Worm (Caenorhabditis elegans) whole organism, midembryonic: ENCODE measurements around the gene dyci-1.
A peak's percentile ranks its signal among the peaks of the same experiment; 100 is the strongest.

ENCODE experiments used
- T22C8.4 ChIP-seq: fragments of 200-800 bp; sonication (Bioruptor generic); IDR thresholded peaks from 2 replicates; pipeline ENCODE4 v1.3.6; 2022; ENCODE audit warnings: missing genetic modification characterization, missing compliant biosample characterization
- cog-1 ChIP-seq: sonication (generic microtip); optimal IDR thresholded peaks from 2 replicates; lab custom pipeline; 2016; ENCODE audit warnings: missing genetic modification characterization, missing compliant biosample characterization
- flt-1 ChIP-seq: fragments of 200-800 bp; sonication (Bioruptor generic); IDR thresholded peaks from 2 replicates; pipeline ENCODE4 v1.3.6; 2022; ENCODE audit warnings: missing genetic modification characterization, missing compliant biosample characterization
- klf-2 ChIP-seq: fragments of 200-800 bp; sonication (Bioruptor generic); conservative IDR thresholded peaks from 2 replicates; pipeline ENCODE4 v1.3.6; 2022; ENCODE audit warnings: missing genetic modification reagents, missing genetic modification characterization, missing compliant biosample characterization
- med-1 ChIP-seq: sonication (generic microtip); optimal IDR thresholded peaks from 2 replicates; lab custom pipeline; 2017; ENCODE audit warnings: missing genetic modification characterization, mild to moderate bottlenecking, missing compliant biosample characterization, antibody characterized with exemption, missing genetic modification reagents; ENCODE audit not compliant: insufficient read depth
- ref-1 ChIP-seq: fragments of 200-800 bp; sonication (Bioruptor generic); conservative IDR thresholded peaks from 2 replicates; pipeline ENCODE4 v1.3.6; 2022; ENCODE audit warnings: missing genetic modification reagents, missing genetic modification characterization, missing compliant biosample characterization
- tab-1 ChIP-seq: fragments of 200-800 bp; sonication (Bioruptor generic); IDR thresholded peaks from 2 replicates; pipeline ENCODE4 v1.3.6; 2022; ENCODE audit warnings: missing genetic modification characterization, missing compliant biosample characterization
- ztf-23 ChIP-seq: fragments of 200-800 bp; sonication (Bioruptor generic); IDR thresholded peaks from 2 replicates; pipeline ENCODE4 v1.3.6; 2022; ENCODE audit warnings: missing genetic modification reagents, missing genetic modification characterization, missing compliant biosample characterization
- ztf-29 ChIP-seq: fragments of 200-800 bp; sonication (Bioruptor generic); IDR thresholded peaks from 2 replicates; pipeline ENCODE4 v1.3.6; 2022; ENCODE audit warnings: missing genetic modification reagents, missing genetic modification characterization, missing compliant biosample characterization

The dyci-1 gene

DNA sequence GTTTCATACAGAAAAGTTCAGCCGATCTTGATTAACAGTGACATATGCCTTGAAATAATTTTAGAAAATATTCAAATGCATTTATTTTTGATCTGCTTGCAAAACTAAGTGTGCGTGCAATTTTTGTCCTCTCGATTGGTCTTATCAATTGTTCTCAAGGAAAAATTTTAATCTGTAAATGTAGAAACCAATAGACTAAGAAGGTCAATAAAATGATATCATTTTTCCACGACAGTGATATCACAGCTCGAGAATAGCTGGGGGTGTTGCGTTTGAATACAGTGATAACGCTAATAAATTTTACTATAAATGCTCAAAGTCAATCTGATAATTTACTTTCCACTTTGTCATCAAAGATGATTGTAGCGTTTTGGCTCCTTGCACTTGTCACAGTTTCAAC lies 33.3 kb upstream of the dyci-1 start, which contains the start of gene C17H12.8:
TSS of gene C17H12.8 (plus strand) at position 335 of the 400 bp plus-strand sequence.
- no peak for TF ChIP-seq tab-1 (GFP tag; lab: Robert Waterston, UW)
- no peak for TF ChIP-seq med-1 (GFP tag; lab: Kevin White, UChicago)
- no peak for TF ChIP-seq T22C8.4 (GFP tag; lab: Robert Waterston, UW)
- no peak for TF ChIP-seq ztf-23 (GFP tag; lab: Robert Waterston, UW)
- no peak for TF ChIP-seq cog-1
- TF ChIP-seq ztf-29 (GFP tag; lab: Robert Waterston, UW), result no peak
- no peak for TF ChIP-seq flt-1 (GFP tag; lab: Robert Waterston, UW)
- no peak for TF ChIP-seq klf-2 (GFP tag; lab: Robert Waterston, UW)
- TF ChIP-seq ref-1 (GFP tag; lab: Robert Waterston, UW), result no peak

DNA sequence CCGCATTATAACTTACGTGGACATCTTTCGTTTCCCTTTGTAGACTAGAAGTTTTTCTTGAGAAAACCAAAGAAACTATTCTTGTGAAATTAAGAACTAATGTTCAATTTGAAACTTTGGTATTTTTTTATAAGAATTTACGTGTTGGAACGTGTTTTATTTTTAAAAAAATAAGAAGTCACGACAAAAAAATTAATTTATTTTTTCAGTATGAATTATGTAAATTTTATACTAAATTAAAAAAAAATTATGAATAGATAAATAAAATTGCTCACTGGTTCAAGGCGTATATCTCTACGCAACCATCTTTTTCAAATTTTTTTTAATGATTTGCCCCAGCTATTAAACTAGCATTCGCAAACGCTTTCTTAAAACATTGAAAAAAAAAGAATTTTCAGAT lies 32.5 kb upstream of the dyci-1 start, which contains the start of gene C17H12.5:
TSS of gene C17H12.5 (minus strand) at position 101 of the 400 bp plus-strand sequence.
- TF ChIP-seq tab-1 (GFP tag; lab: Robert Waterston, UW) (no peak), ztf-29 (GFP tag; lab: Robert Waterston, UW) (no peak), flt-1 (GFP tag; lab: Robert Waterston, UW) (no peak), ztf-23 (GFP tag; lab: Robert Waterston, UW) (no peak), cog-1 (no peak), ref-1 (GFP tag; lab: Robert Waterston, UW) (no peak), klf-2 (GFP tag; lab: Robert Waterston, UW) (no peak), med-1 (GFP tag; lab: Kevin White, UChicago) (no peak), T22C8.4 (GFP tag; lab: Robert Waterston, UW) (no peak)

DNA sequence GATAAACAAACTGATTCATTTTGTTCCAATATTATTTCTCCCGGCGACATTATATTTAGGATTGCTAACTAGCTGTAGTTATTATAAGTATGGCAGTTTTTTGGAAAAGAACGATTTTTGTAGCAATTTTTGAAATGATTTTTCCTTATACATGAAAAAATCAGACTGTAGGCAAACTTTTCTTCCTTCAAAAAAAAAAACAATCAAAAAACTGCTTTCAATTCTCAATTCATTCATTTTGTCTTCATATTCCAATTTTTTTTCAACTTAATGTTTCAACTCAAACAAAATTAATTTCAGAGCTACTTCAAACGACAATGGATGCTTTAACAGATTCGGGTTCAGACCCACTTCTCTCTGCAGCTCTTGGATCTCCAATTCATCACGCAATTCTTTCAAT lies 26.7 kb upstream of the dyci-1 start, which contains the start of gene ceh-48:
TSS of gene ceh-48 (plus strand) at position 301 of the 400 bp plus-strand sequence.
- TF ChIP-seq klf-2 (GFP tag; lab: Robert Waterston, UW) (no peak), T22C8.4 (GFP tag; lab: Robert Waterston, UW) (no peak), ref-1 (GFP tag; lab: Robert Waterston, UW) (no peak), tab-1 (GFP tag; lab: Robert Waterston, UW) (no peak), med-1 (GFP tag; lab: Kevin White, UChicago) (no peak)

DNA sequence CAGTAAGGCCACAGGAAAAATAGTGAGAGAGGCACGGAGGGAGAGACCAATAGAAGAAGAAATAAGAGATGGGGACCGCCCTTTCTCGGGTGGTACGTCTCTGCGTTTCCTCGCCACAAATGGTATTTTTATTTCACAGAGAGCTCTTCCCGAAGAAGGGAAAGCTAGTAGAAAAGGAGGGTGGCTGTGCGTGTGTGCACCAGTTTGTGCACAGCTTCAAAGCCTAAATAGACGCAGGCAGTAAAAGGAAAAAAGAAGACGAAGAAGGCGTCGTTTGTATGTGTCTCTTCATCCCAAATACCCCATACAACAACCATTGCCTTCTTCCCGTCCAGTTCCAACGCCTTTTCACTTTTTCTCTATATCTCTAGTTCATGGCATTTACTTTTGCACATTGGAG lies 24.7 kb upstream of the dyci-1 start:
- TF ChIP-seq med-1 (GFP tag; lab: Kevin White, UChicago) (no peak), cog-1 (peak; percentile 48), klf-2 (GFP tag; lab: Robert Waterston, UW) (no peak), ztf-29 (GFP tag; lab: Robert Waterston, UW) (no peak)

DNA sequence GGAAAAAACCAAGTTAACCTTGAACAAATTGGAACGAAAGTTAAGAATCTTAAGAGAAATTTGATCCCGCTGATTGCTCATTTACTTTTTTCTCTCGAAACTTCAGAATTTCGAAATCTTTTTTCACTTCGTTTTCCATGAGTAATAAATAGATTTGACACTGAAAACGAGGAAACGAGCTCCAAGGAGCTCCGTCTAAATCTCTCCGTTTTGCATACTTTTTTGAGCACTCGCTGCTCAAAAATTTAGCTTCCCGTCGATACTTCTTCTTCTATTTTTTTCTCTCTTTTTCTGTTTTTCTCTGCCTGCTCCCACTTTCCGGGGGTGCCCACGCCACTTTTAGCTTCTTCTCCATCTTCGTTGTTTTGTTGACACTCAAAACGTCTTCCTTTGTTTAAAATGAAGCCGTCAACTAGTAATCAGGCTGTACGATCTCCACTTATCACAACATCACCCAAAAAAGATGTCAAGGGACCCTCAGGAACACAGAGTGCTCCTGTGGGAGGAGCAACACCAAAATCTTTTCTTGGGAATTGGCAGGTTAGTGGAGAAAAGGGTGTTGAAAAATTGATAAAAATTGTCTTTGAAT lies 21.5 kb upstream of the dyci-1 start, which contains the start of gene C17H12.10:
TSS of gene C17H12.10 (plus strand) at position 325 of the 589 bp plus-strand sequence.
- no peak for TF ChIP-seq klf-2 (GFP tag; lab: Robert Waterston, UW)
- TF ChIP-seq flt-1 (GFP tag; lab: Robert Waterston, UW), result no peak
- TF ChIP-seq tab-1 (GFP tag; lab: Robert Waterston, UW), result no peak
- TF ChIP-seq med-1 (GFP tag; lab: Kevin White, UChicago), result no peak
- TF ChIP-seq ref-1 (GFP tag; lab: Robert Waterston, UW), result no peak
- no peak for TF ChIP-seq T22C8.4 (GFP tag; lab: Robert Waterston, UW)
- TF ChIP-seq ztf-23 (GFP tag; lab: Robert Waterston, UW), result no peak
- no peak for TF ChIP-seq cog-1
- TF ChIP-seq ztf-29 (GFP tag; lab: Robert Waterston, UW), result no peak

DNA sequence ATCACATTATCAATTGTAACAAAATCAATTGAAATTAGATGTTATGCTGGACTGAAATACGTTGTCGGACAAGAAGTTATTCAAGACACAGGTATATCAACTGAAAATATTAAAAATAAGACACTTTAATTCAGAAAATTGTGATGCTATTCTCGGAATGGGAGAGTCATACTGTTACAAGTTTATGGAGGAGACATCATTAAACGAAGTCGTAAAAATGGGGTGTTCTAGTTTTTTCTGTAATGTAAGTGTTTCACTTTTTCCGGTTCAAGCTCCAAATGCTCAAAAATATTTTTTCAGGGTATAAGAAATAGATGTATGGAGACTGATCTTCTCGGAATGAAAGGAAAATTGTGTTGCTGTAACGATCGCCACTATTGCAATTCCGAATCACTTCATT lies 19.7 kb upstream of the dyci-1 start, which contains the start of gene C17H12.37:
TSS of gene C17H12.37 (plus strand) at position 301 of the 400 bp plus-strand sequence.
- TF ChIP-seq med-1 (GFP tag; lab: Kevin White, UChicago), result no peak

DNA sequence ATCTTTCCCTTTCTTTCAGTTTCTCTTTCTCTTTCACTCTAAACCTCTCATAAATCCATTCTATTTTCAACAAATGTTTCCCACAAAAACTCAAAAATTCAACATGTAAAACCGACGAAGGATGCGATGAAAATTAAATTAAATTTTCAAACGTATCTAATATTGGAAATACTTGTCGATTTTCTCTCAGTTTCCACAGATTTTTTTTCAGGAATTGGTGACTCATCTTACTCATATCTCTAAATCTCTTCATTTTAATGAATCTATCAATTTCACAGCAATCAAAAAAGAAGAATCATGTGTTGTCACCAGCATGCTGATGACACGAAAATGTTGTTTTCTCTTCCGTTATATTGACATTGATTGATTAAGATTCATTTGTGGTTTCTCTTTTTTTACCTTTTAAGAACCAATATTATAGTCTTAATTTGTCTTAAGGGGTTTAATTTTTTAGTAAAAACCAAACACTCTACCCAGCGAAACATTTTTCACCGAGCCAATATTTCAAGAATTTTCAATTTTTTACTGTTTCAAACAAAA lies 18.8 kb upstream of the dyci-1 start:
- TF ChIP-seq ztf-29 (GFP tag; lab: Robert Waterston, UW) (no peak), tab-1 (GFP tag; lab: Robert Waterston, UW) (no peak), med-1 (GFP tag; lab: Kevin White, UChicago) (no peak), flt-1 (GFP tag; lab: Robert Waterston, UW) (no peak), T22C8.4 (GFP tag; lab: Robert Waterston, UW) (no peak), ref-1 (GFP tag; lab: Robert Waterston, UW) (no peak), klf-2 (GFP tag; lab: Robert Waterston, UW) (no peak), cog-1 (no peak), ztf-23 (GFP tag; lab: Robert Waterston, UW) (no peak)

DNA sequence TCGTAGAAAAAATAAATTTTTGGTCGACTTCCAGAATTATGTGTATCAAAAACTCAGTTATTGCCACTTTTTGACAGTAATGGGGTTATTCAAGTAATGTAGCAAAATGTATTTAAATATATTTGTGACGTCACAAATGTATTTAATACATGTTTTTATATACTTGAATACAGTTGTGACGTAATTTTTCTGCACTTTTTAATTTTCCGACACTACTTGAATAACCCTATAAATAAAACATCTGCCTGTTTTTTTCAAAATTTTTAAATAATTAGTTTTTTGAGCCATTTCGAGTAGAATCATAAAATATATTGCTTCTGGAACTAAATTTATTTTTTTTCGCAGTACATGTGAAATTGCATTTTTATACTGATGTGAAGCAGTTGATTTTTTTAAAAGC lies 18.2 kb upstream of the dyci-1 start:
- no peak for TF ChIP-seq tab-1 (GFP tag; lab: Robert Waterston, UW)

DNA sequence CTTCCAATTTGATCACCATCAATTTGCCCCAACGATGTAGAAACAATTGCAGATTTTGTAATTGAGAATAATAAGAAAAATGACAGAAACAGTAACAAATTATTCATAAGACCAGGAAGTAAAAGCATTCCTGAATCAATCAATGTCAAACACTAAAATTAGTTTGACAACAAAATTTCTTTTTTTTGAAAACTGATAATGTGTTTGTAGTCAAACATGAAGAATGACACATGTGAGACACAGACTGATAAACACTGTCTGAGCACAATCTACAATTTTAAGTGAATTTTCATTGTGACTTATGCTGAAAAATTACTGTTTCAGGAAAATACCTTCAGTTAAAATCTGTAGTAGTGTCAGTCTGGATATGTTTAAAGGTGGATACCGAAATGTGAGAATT lies 17.1 kb upstream of the dyci-1 start, which contains the start of the genes cest-4 and C17H12.11:
TSS of gene cest-4 (minus strand) at position 206 of the 400 bp plus-strand sequence.
TSS of gene C17H12.11 (plus strand) at position 256 of the 400 bp plus-strand sequence.
- TF ChIP-seq klf-2 (GFP tag; lab: Robert Waterston, UW) (no peak), T22C8.4 (GFP tag; lab: Robert Waterston, UW) (no peak), ztf-29 (GFP tag; lab: Robert Waterston, UW) (no peak), ref-1 (GFP tag; lab: Robert Waterston, UW) (no peak), cog-1 (no peak)

DNA sequence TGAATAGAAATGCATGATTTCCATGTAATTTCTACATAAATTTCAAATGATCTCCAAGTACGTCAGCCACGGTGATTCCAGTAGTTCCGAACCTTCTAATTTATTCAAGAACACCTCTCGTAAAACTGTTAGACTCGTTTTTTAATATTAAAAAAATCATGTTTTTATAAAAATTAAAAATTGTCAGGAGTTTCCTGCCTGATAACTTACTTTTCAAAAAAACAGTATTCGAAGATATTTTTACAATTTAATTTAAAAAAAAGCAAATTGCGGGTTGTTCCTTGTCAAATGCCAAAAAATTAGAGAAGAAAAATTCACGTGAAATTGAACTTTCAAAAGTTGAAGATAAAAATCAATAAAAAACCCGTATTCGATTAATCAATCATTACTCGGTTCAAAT lies 10.5 kb upstream of the dyci-1 start, which contains the start of the genes C17H12.3 and C17H12.12:
TSS of gene C17H12.3 (minus strand) at position 101 of the 400 bp plus-strand sequence.
TSS of gene C17H12.12 (plus strand) at position 396 of the 400 bp plus-strand sequence.
- TF ChIP-seq med-1 (GFP tag; lab: Kevin White, UChicago) (no peak), tab-1 (GFP tag; lab: Robert Waterston, UW) (no peak), ztf-29 (GFP tag; lab: Robert Waterston, UW) (no peak), ref-1 (GFP tag; lab: Robert Waterston, UW) (no peak), cog-1 (no peak), ztf-23 (GFP tag; lab: Robert Waterston, UW) (no peak), klf-2 (GFP tag; lab: Robert Waterston, UW) (no peak), flt-1 (GFP tag; lab: Robert Waterston, UW) (no peak), T22C8.4 (GFP tag; lab: Robert Waterston, UW) (no peak)
